Fruit fly (Drosophila melanogaster) whole organism: Measurements from ENCODE around the gene CG15386.
A peak's percentile ranks its signal among the peaks of the same experiment; 100 is the strongest.

Source experiments
- CG8478 ChIP-seq: fragments of >200 bp; optimal IDR thresholded peaks from 2 replicates; lab custom pipeline; 2018; ENCODE audit warnings: inconsistent platforms
- EcR ChIP-seq, 2 experiments: fragments of >200 bp; optimal IDR thresholded peaks; 2 replicates each; lab custom pipeline; 2017; ENCODE audit warnings: missing biosample characterization in 2 of 2, missing genetic modification characterization in 2 of 2, missing genetic modification reagents in 2 of 2
- pan ChIP-seq: fragments of >200 bp; optimal IDR thresholded peaks from 2 replicates; lab custom pipeline; 2017
- psq ChIP-seq: fragments of >200 bp; optimal IDR thresholded peaks from 2 replicates; lab custom pipeline; 2017

DNA sequence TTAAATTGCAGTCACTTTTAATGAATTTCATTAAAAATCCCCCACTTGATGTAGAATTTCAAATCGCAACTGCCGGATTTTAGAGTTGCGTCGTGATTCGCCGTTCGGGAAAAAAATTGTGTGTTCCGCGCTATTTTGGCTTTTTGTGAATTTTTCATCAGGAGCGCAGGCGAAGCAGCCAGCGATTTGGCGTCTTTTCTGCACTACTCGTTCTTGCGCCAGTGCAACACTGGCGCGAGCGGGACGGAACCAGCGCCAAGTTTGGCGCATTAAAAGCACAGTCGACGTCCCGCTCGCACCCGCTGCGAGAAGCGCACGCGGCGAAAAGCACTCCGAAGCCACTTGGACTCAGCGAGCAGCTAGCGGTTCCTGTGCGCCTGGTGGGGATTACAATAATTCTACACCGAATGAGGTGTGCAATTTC lies 23.7 kb downstream of the CG15386 start:
- TF ChIP-seq EcR (GFP tag; optimal IDR thresholded peaks at IDR 0.05; lab: Kevin White, UChicago) (peak; percentile 25 to 69), CG8478 (lab: Kevin White, UChicago) (peak; percentile 50), psq (no peak), pan (lab: Kevin White, UChicago) (no peak)
